Fruit fly (Drosophila melanogaster): ENCODE results near the gene Lsp1beta.

Lsp1beta gene

DNA sequence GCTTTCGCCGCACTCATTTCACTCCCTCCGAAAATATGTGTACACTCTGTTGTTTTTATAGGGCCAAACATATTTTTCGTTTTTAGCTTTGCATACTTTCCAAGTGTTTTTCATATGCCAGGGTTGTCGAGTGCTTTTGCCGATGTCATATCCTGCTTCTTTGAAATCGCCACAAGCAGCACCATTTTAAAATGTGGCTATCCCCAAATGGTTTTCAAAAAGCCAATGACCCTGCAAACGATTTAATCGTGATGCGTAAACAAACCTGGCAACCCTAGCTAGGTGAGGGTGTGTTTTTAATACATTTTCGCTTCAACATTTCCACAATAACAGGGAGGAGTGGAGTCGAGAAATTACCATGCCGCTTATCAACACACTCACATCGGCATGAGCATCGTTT, 5.8 kb upstream of the Lsp1beta start (continued):
- TF ChIP-seq grau (tag; optimal IDR thresholded peaks at IDR 0.05) (peak; percentile 41), CG2889 (GFP tag; IDR thresholded peaks at IDR 0.05) (no peak), CG14441 (GFP tag; IDR thresholded peaks at IDR 0.05) (0 out of 2 replicates have a peak, but pooled peaks have one; percentile 11), ken (GFP tag; IDR thresholded peaks at IDR 0.05) (no peak), crc (GFP tag; optimal IDR thresholded peaks at IDR 0.05) (no peak), ind (GFP tag; optimal IDR thresholded peaks at IDR 0.05) (peak; percentile 47), CG42726 (GFP tag; IDR thresholded peaks at IDR 0.05; ENCODE audit: partially characterized antibody) (no peak), Fer2 (tag; optimal IDR thresholded peaks at IDR 0.05) (no peak), CG10147 (GFP tag; optimal IDR thresholded peaks at IDR 0.05) (peak; percentile 40), CG7556 (GFP tag; optimal IDR thresholded peaks at IDR 0.05) (peak; percentile 49), CG15696 (tag; optimal IDR thresholded peaks at IDR 0.05) (no peak), slbo (GFP tag; IDR thresholded peaks at IDR 0.05) (peak; percentile 44; the same call in 1 of the 2 replicates), CG13424 (tag; optimal IDR thresholded peaks at IDR 0.05) (peak; percentile 44), Rx (GFP tag; IDR thresholded peaks at IDR 0.05) (no peak), CG11456 (GFP tag; IDR thresholded peaks at IDR 0.05) (peak; percentile 64; the same call in 1 of the 3 replicates), tup (GFP tag; optimal IDR thresholded peaks at IDR 0.05) (no peak), CG6813 (GFP tag; optimal IDR thresholded peaks at IDR 0.05) (peak; percentile 46), chn (GFP tag; optimal IDR thresholded peaks at IDR 0.05) (no peak), abd-A (tag; optimal IDR thresholded peaks at IDR 0.05) (no peak), CG2120 (GFP tag; optimal IDR thresholded peaks at IDR 0.05) (peak; percentile 57), Ets65A (GFP tag) (peak; percentile 96), Max (GFP tag; optimal IDR thresholded peaks at IDR 0.05) (no peak), yki (optimal IDR thresholded peaks at IDR 0.05) (no peak), chm (GFP tag; IDR thresholded peaks at IDR 0.05) (no peak), Fer3 (tag; optimal IDR thresholded peaks at IDR 0.05) (peak; percentile 47), CG17186 (GFP tag; optimal IDR thresholded peaks at IDR 0.05) (no peak), dmrt99B (tag; optimal IDR thresholded peaks at IDR 0.05) (peak; percentile 55), sim (GFP tag; IDR thresholded peaks at IDR 0.05) (no peak), CG15514 (GFP tag; optimal IDR thresholded peaks at IDR 0.05) (peak; percentile 31), YL-1 (GFP tag; optimal IDR thresholded peaks at IDR 0.05) (no peak), exex (tag; optimal IDR thresholded peaks at IDR 0.05) (no peak), da (GFP tag; optimal IDR thresholded peaks at IDR 0.05) (no peak), CG13287 (GFP tag; IDR thresholded peaks at IDR 0.05; ENCODE audit: partially characterized antibody) (0 out of 2 replicates have a peak, but pooled peaks have one; percentile 16), Adf1 (GFP tag; IDR thresholded peaks at IDR 0.05) (no peak), luna (GFP tag; optimal IDR thresholded peaks at IDR 0.05) (no peak), sima (GFP tag; optimal IDR thresholded peaks at IDR 0.05) (no peak), stwl (tag; optimal IDR thresholded peaks at IDR 0.05) (peak; percentile 92), CG6689 (GFP tag; IDR thresholded peaks at IDR 0.05) (peak; percentile 41; the same call in 1 of the 2 replicates), pnt (GFP tag; optimal IDR thresholded peaks at IDR 0.05) (no peak), seq (GFP tag; IDR thresholded peaks at IDR 0.05) (peak; percentile 56; the same call in 1 of the 2 replicates), H2.0 (GFP tag; IDR thresholded peaks at IDR 0.05) (no peak), klu (GFP tag; IDR thresholded peaks at IDR 0.05) (no peak), ase (GFP tag; IDR thresholded peaks at IDR 0.05) (no peak; the same call in 2 of the 3 replicates), CG6791 (GFP tag; IDR thresholded peaks at IDR 0.05; ENCODE audit: partially characterized antibody) (no peak), org-1 (GFP tag; optimal IDR thresholded peaks at IDR 0.05) (peak; percentile 16), Taf1 (GFP tag; IDR thresholded peaks at IDR 0.05) (no peak), NC2β (GFP tag; optimal IDR thresholded peaks at IDR 0.05) (no peak), fru (optimal IDR thresholded peaks at IDR 0.05) (no peak), scrt (GFP tag; optimal IDR thresholded peaks at IDR 0.05) (peak; percentile 47), lilli (GFP tag; optimal IDR thresholded peaks at IDR 0.05) (peak; percentile 26), Meics (GFP tag; optimal IDR thresholded peaks at IDR 0.05) (peak; percentile 59), Xbp1 (GFP tag; optimal IDR thresholded peaks at IDR 0.05) (peak; percentile 10)

Data from whole organism, embryonic.